Worm (Caenorhabditis elegans) whole organism, young adult: Measurements from ENCODE around the gene fahd-1.

Experiments used
- K11D2.4 ChIP-seq: fragments of 200-800 bp; sonication (Bioruptor generic); IDR thresholded peaks from 2 replicates; pipeline ENCODE4 v1.3.6; 2022; ENCODE audit warnings: missing genetic modification reagents, missing genetic modification characterization, missing compliant biosample characterization
- Y53G8AR.9 ChIP-seq: fragments of 200-800 bp; sonication (Bioruptor generic); conservative IDR thresholded peaks from 2 replicates; pipeline ENCODE4 v1.3.6; 2022; ENCODE audit warnings: missing genetic modification reagents, missing genetic modification characterization, missing compliant biosample characterization
- Y56A3A.18 ChIP-seq: fragments of 200-800 bp; sonication (Bioruptor generic); IDR thresholded peaks from 2 replicates; pipeline ENCODE4 v1.3.6; 2022; ENCODE audit warnings: missing genetic modification reagents, missing genetic modification characterization, missing compliant biosample characterization
- ama-1 ChIP-seq, 3 experiments: fragments of 150-350 bp in 1 of 3; sonication (generic microtip) in 2 of 3; optimal IDR thresholded peaks; 2 replicates each; lab custom pipeline; 2014 to 2018; ENCODE audit warnings: missing biosample characterization in 2 of 3, missing genetic modification characterization in 2 of 3, missing genetic modification reagents in 2 of 3
- bed-1 ChIP-seq: fragments of 200-800 bp; sonication (Bioruptor generic); IDR thresholded peaks from 2 replicates; pipeline ENCODE4 v1.3.6; 2022; ENCODE audit warnings: missing genetic modification reagents, missing genetic modification characterization, missing compliant biosample characterization
- cebp-1 ChIP-seq, 2 experiments: fragments of 200-800 bp in 1 of 2; sonication (Bioruptor generic) in 1 of 2; sonication (generic microtip) in 1 of 2; IDR thresholded peaks in 1 of 2; optimal IDR thresholded peaks in 1 of 2; 2 replicates each; pipeline versions ENCODE4 v1.3.6 to Lab custom; 2017 to 2022; ENCODE audit warnings: missing compliant biosample characterization in 2 of 2, missing genetic modification characterization in 2 of 2, mild to moderate bottlenecking in 1 of 2, missing genetic modification reagents in 1 of 2, moderate library complexity in 1 of 2
- cebp-2 ChIP-seq: fragments of 200-800 bp; sonication (Bioruptor generic); IDR thresholded peaks from 2 replicates; pipeline ENCODE4 v1.3.6; 2022; ENCODE audit warnings: missing genetic modification characterization, missing compliant biosample characterization
- ceh-79 ChIP-seq: sonication (generic microtip); optimal IDR thresholded peaks from 2 replicates; lab custom pipeline; 2017; ENCODE audit warnings: mild to moderate bottlenecking, missing genetic modification characterization, missing compliant biosample characterization
- ceh-91 ChIP-seq: fragments of 200-800 bp; sonication (Bioruptor generic); IDR thresholded peaks from 2 replicates; pipeline ENCODE4 v1.3.6; 2022; ENCODE audit warnings: missing genetic modification reagents, missing genetic modification characterization, missing compliant biosample characterization
- dpl-1 ChIP-seq: fragments of 150-350 bp; optimal IDR thresholded peaks from 2 replicates; lab custom pipeline; 2014; ENCODE audit warnings: missing biosample characterization, missing genetic modification reagents, missing genetic modification characterization
- egl-44 ChIP-seq: fragments of 200-800 bp; sonication (Bioruptor generic); IDR thresholded peaks from 2 replicates; pipeline ENCODE4 v1.3.6; 2022; ENCODE audit warnings: missing genetic modification reagents, missing genetic modification characterization, missing compliant biosample characterization
- hmg-1.2 ChIP-seq: fragments of 200-800 bp; sonication (Bioruptor generic); IDR thresholded peaks from 2 replicates; pipeline ENCODE4 v1.3.6; 2022; ENCODE audit warnings: missing genetic modification reagents, missing genetic modification characterization, missing compliant biosample characterization
- lsy-27 ChIP-seq: sonication (generic microtip); optimal IDR thresholded peaks from 2 replicates; lab custom pipeline; 2017; ENCODE audit warnings: missing genetic modification characterization, mild to moderate bottlenecking, missing compliant biosample characterization, antibody characterized with exemption, missing genotype, borderline replicate concordance; ENCODE audit not compliant: insufficient read depth
- madf-3 ChIP-seq: fragments of 200-800 bp; sonication (Bioruptor generic); IDR thresholded peaks from 2 replicates; pipeline ENCODE4 v1.3.6; 2022; ENCODE audit warnings: missing genetic modification reagents, missing genetic modification characterization, missing compliant biosample characterization
- madf-6 ChIP-seq: fragments of 200-800 bp; sonication (Bioruptor generic); IDR thresholded peaks from 2 replicates; pipeline ENCODE4 v1.3.6; 2022; ENCODE audit warnings: missing genetic modification reagents, missing genetic modification characterization, missing compliant biosample characterization
- mel-28 ChIP-seq: sonication (generic microtip); optimal IDR thresholded peaks from 2 replicates; lab custom pipeline; 2016; ENCODE audit warnings: borderline replicate concordance, mild to moderate bottlenecking, missing genetic modification characterization, missing compliant biosample characterization
- mxl-1 ChIP-seq: sonication (generic microtip); optimal IDR thresholded peaks from 2 replicates; lab custom pipeline; 2016; ENCODE audit warnings: missing genetic modification characterization, missing compliant biosample characterization
- nfya-2 ChIP-seq: fragments of 200-800 bp; sonication (Bioruptor generic); IDR thresholded peaks from 2 replicates; pipeline ENCODE4 v1.3.6; 2022; ENCODE audit warnings: missing genetic modification reagents, missing genetic modification characterization, missing compliant biosample characterization
- nhr-80 ChIP-seq: sonication (generic microtip); optimal IDR thresholded peaks from 2 replicates; lab custom pipeline; 2016; ENCODE audit warnings: missing genetic modification characterization, missing compliant biosample characterization
- nhr-90 ChIP-seq: sonication (generic microtip); optimal IDR thresholded peaks from 2 replicates; lab custom pipeline; 2016; ENCODE audit warnings: missing genotype, mild to moderate bottlenecking, missing genetic modification characterization, missing compliant biosample characterization
- repo-1 ChIP-seq: sonication (generic microtip); optimal IDR thresholded peaks from 2 replicates; lab custom pipeline; 2017; ENCODE audit warnings: mild to moderate bottlenecking, missing genetic modification characterization, missing compliant biosample characterization
- rpc-1 ChIP-seq, 2 experiments: fragments of 150-350 bp in 1 of 2; sonication (generic microtip) in 1 of 2; optimal IDR thresholded peaks; 2 replicates each; lab custom pipeline; 2014 to 2018; ENCODE audit warnings: missing biosample characterization in 1 of 2, missing genetic modification characterization in 1 of 2, missing genetic modification reagents in 1 of 2, missing genotype in 1 of 2
- snpc-1.1 ChIP-seq: sonication (generic microtip); optimal IDR thresholded peaks from 2 replicates; lab custom pipeline; 2017; ENCODE audit warnings: missing genetic modification characterization, mild to moderate bottlenecking, missing compliant biosample characterization, antibody characterized with exemption, moderate library complexity, missing genotype, missing genetic modification reagents; ENCODE audit not compliant: insufficient read depth
- snpc-4 ChIP-seq, 5 experiments: fragments of 150-350 bp in 1 of 5; sonication (generic microtip) in 4 of 5; optimal IDR thresholded peaks; 2 replicates each; lab custom pipeline; 2014 to 2018; ENCODE audit warnings: missing genetic modification characterization in 5 of 5, missing biosample characterization in 3 of 5, antibody characterized with exemption in 2 of 5, mild to moderate bottlenecking in 2 of 5, missing compliant biosample characterization in 2 of 5, missing genotype in 2 of 5, moderate library complexity in 2 of 5, missing genetic modification reagents in 1 of 5
- tlf-1 ChIP-seq: fragments of 200-800 bp; sonication (Bioruptor generic); optimal IDR thresholded peaks from 2 replicates; lab custom pipeline; 2018; ENCODE audit warnings: mild to moderate bottlenecking, missing genetic modification characterization, missing compliant biosample characterization
- ztf-18 ChIP-seq: sonication (generic microtip); optimal IDR thresholded peaks from 2 replicates; lab custom pipeline; 2016; ENCODE audit warnings: missing genotype, mild to moderate bottlenecking, missing genetic modification characterization, missing compliant biosample characterization
- ztf-28 ChIP-seq: fragments of 200-800 bp; sonication (Bioruptor generic); IDR thresholded peaks from 2 replicates; pipeline ENCODE4 v1.3.6; 2022; ENCODE audit warnings: missing genetic modification reagents, missing genetic modification characterization, missing compliant biosample characterization

fahd-1 gene

ce11 chrIII:7859313-7859712 lies 32.7 kb upstream of the fahd-1 start, which contains the start of gene tomm-7:
Gene tomm-7, plus strand, starts transcription at chrIII:7859613.
- TF ChIP-seq nfya-2 (no peak), hmg-1.2 (GFP tag; lab: Robert Waterston, UW) (0 out of 2 replicates have a peak, but pooled peaks have one; percentile 14)

- peak; percentile 48 for TF ChIP-seq nhr-80 (tag; lab: Kevin White, UChicago)
- TF ChIP-seq K11D2.4 = no peak
Observed at ce11 chrIII:7860885-7861284, 31.2 kb upstream of the fahd-1 start, which contains the start of gene cuc-1. Gene cuc-1, minus strand, starts transcription at chrIII:7860985.

- TF ChIP-seq madf-6 (GFP tag; lab: Robert Waterston, UW) = no peak
- TF ChIP-seq nhr-90 = no peak
- no peak for TF ChIP-seq egl-44 (GFP tag; lab: Robert Waterston, UW)
- no peak for TF ChIP-seq ama-1 (optimal IDR thresholded peaks at IDR 0.05; lab: Kevin White, UChicago)
- peak in 1 of 2 experiments; percentile 18 for TF ChIP-seq ama-1 (GFP tag; optimal IDR thresholded peaks at IDR 0.05; lab: Kevin White, UChicago)
- no peak for TF ChIP-seq rpc-1 (optimal IDR thresholded peaks at IDR 0.05; lab: Kevin White, UChicago)
- no peak for TF ChIP-seq rpc-1 (tag; optimal IDR thresholded peaks at IDR 0.05; lab: Kevin White, UChicago)
- no peak for TF ChIP-seq repo-1
- no peak for TF ChIP-seq ceh-91 (GFP tag; lab: Robert Waterston, UW)
- no peak for TF ChIP-seq mxl-1 (tag; lab: Kevin White, UChicago)
Observed at ce11 chrIII:7861535-7862120, 30.4 kb upstream of the fahd-1 start, which contains the start of gene snr-5. Gene snr-5, plus strand, starts transcription at chrIII:7862070.

ce11 chrIII:7865238-7865761 lies 26.8 kb upstream of the fahd-1 start, which contains the start of gene slc-17.3:
Gene slc-17.3, minus strand, starts transcription at chrIII:7865288.
- TF ChIP-seq madf-3 (GFP tag; lab: Robert Waterston, UW) (no peak), nhr-80 (tag; lab: Kevin White, UChicago) (peak; percentile 61), tlf-1 (GFP tag; lab: Kevin White, UChicago) (no peak)
- TF ChIP-seq, all 124 proteins: peak for 1

DNA sequence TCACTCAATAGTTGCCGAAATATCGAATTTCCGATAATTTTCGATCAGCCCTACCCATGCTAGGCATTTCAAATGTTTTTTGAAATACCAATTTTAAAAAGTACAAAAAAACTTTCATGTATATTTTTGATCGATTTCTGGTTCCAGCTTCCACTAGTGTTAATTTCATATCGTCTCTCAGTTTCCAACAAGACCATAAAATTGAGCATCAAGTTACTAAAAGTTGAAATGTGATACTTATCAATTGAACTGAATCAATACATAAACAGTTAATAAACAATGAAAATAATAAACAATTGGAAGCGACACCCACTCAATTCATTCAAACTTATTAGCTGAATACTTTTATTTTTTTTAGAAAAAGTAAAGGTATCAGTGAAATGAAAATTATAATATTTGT lies 25.9 kb upstream of the fahd-1 start, which contains the start of gene cup-4:
cup-4 (plus strand) TSS at position 301 of the 400 bp plus-strand sequence.
- TF ChIP-seq ztf-28 (no peak), bed-1 (no peak), dpl-1 (GFP tag; lab: Kevin White, UChicago) (no peak), ztf-18 (no peak), mel-28 (tag; lab: Kevin White, UChicago) (no peak), cebp-1 (GFP tag; IDR thresholded peaks at IDR 0.05; lab: Robert Waterston, UW) (no peak), cebp-1 (tag; optimal IDR thresholded peaks at IDR 0.05; lab: Kevin White, UChicago) (no peak), tlf-1 (GFP tag; lab: Kevin White, UChicago) (no peak), lsy-27 (tag; lab: Kevin White, UChicago) (no peak), snpc-1.1 (tag; lab: Kevin White, UChicago) (no peak), snpc-4 (GFP tag; optimal IDR thresholded peaks at IDR 0.05; lab: Kevin White, UChicago) (no peak), snpc-4 (tag; optimal IDR thresholded peaks at IDR 0.05; lab: Kevin White, UChicago) (no peak), Y53G8AR.9 (no peak), cebp-2 (GFP tag; lab: Robert Waterston, UW) (no peak), ceh-79 (tag; lab: Kevin White, UChicago) (no peak), ama-1 (optimal IDR thresholded peaks at IDR 0.05; lab: Kevin White, UChicago) (no peak), ama-1 (GFP tag; optimal IDR thresholded peaks at IDR 0.05; lab: Kevin White, UChicago) (no peak), Y56A3A.18 (no peak)
- TF ChIP-seq, all 124 proteins: peak for 0
